Fruit fly (Drosophila melanogaster): ENCODE results near the gene Ir94e.

dm6 chr3R:23360356-23360755 is 45.0 kb upstream of the Ir94e start:
- no peak for TF ChIP-seq CG15710 (tag; optimal IDR thresholded peaks at IDR 0.05)
- no peak for TF ChIP-seq CG14655 (GFP tag; optimal IDR thresholded peaks at IDR 0.05)
- TF ChIP-seq CG17806 (tag; optimal IDR thresholded peaks at IDR 0.05), result no peak
- no peak for TF ChIP-seq D1 (tag; optimal IDR thresholded peaks at IDR 0.05)
- TF ChIP-seq Pif1B (GFP tag; optimal IDR thresholded peaks at IDR 0.05), result no peak
- TF ChIP-seq CG8301 (tag; optimal IDR thresholded peaks at IDR 0.05), result no peak
- no peak for TF ChIP-seq CG32121 (GFP tag; IDR thresholded peaks at IDR 0.05)
- TF ChIP-seq gl (tag; optimal IDR thresholded peaks at IDR 0.05), result no peak
- TF ChIP-seq EcR (GFP tag; optimal IDR thresholded peaks at IDR 0.05), result peak; percentile 23
- TF ChIP-seq CG10348 (GFP tag; IDR thresholded peaks at IDR 0.05), result no peak
- TF ChIP-seq Pif1A (GFP tag; optimal IDR thresholded peaks at IDR 0.05), result no peak
